Worm (Caenorhabditis elegans) whole organism, L1 larva: ENCODE measurements around the gene rpl-32.

Experiments
- C04F5.9 ChIP-seq: sonication (generic microtip); optimal IDR thresholded peaks from 2 replicates; lab custom pipeline; 2016; ENCODE audit warnings: missing genetic modification characterization, missing compliant biosample characterization
- C16A3.4 ChIP-seq: fragments of 150-350 bp; optimal IDR thresholded peaks from 2 replicates; lab custom pipeline; 2014; ENCODE audit warnings: missing biosample characterization, missing genetic modification characterization
- blmp-1 ChIP-seq: fragments of 150-350 bp; optimal IDR thresholded peaks from 2 replicates; lab custom pipeline; 2014; ENCODE audit warnings: missing biosample characterization, missing genetic modification characterization
- ceh-8 ChIP-seq: fragments of 200-800 bp; sonication (Bioruptor generic); optimal IDR thresholded peaks from 2 replicates; lab custom pipeline; 2018; ENCODE audit warnings: mild to moderate bottlenecking, missing genetic modification characterization, moderate library complexity, missing compliant biosample characterization
- ceh-88 ChIP-seq: fragments of 200-800 bp; sonication (Bioruptor generic); IDR thresholded peaks from 2 replicates; pipeline ENCODE4 v1.3.6; 2022; ENCODE audit warnings: missing genetic modification characterization, missing compliant biosample characterization
- ces-1 ChIP-seq: fragments of 150-350 bp; optimal IDR thresholded peaks from 2 replicates; lab custom pipeline; 2014; ENCODE audit warnings: missing biosample characterization, missing genetic modification reagents, missing genetic modification characterization
- efl-1 ChIP-seq, 4 experiments: fragments of 150-350 bp; optimal IDR thresholded peaks in 3 of 4; peaks in 1 of 4; 1 replicate in 1 of 4; 2 replicates in 3 of 4; lab custom pipeline; 2014; ENCODE audit warnings: missing biosample characterization in 2 of 4, missing genetic modification characterization in 2 of 4, missing genetic modification reagents in 2 of 4
- efl-3 ChIP-seq: fragments of 200-800 bp; sonication (Bioruptor generic); optimal IDR thresholded peaks from 2 replicates; lab custom pipeline; 2018; ENCODE audit warnings: mild to moderate bottlenecking, missing genetic modification characterization, missing compliant biosample characterization
- egl-13 ChIP-seq: sonication (generic microtip); optimal IDR thresholded peaks from 2 replicates; lab custom pipeline; 2016; ENCODE audit warnings: missing genotype, missing genetic modification reagents, missing genetic modification characterization, missing compliant biosample characterization
- elt-3 ChIP-seq, 6 experiments: fragments of 150-350 bp in 1 of 6; sonication (generic microtip); optimal IDR thresholded peaks; 2 replicates each; lab custom pipeline; 2017 to 2018; ENCODE audit warnings: missing biosample characterization in 6 of 6, missing genetic modification characterization in 6 of 6, inconsistent platforms in 1 of 6
- ets-5 ChIP-seq: fragments of 200-800 bp; sonication (Bioruptor generic); IDR thresholded peaks from 2 replicates; pipeline ENCODE4 v1.3.6; 2022; ENCODE audit warnings: missing genetic modification characterization, missing compliant biosample characterization
- fkh-4 ChIP-seq: sonication (generic microtip); optimal IDR thresholded peaks from 2 replicates; lab custom pipeline; 2016; ENCODE audit warnings: missing compliant biosample characterization, missing genetic modification characterization, borderline replicate concordance
- grh-1 ChIP-seq: fragments of 200-800 bp; sonication (Bioruptor generic); IDR thresholded peaks from 2 replicates; pipeline ENCODE4 v1.3.6; 2022; ENCODE audit warnings: missing genetic modification reagents, missing genetic modification characterization, missing compliant biosample characterization
- hlh-17 ChIP-seq: fragments of 200-800 bp; sonication (Bioruptor generic); optimal IDR thresholded peaks from 2 replicates; lab custom pipeline; 2018; ENCODE audit warnings: missing genetic modification characterization, mild to moderate bottlenecking, missing compliant biosample characterization, moderate library complexity, borderline replicate concordance
- isw-1 ChIP-seq: fragments of 200-800 bp; sonication (Bioruptor generic); IDR thresholded peaks from 2 replicates; pipeline ENCODE4 v1.3.6; 2022; ENCODE audit warnings: missing genetic modification characterization, missing compliant biosample characterization
- lin-14 ChIP-seq: fragments of 200-800 bp; sonication (Bioruptor generic); optimal IDR thresholded peaks from 2 replicates; lab custom pipeline; 2018; ENCODE audit warnings: mild to moderate bottlenecking, missing genetic modification characterization, moderate library complexity, missing compliant biosample characterization
- lin-39 ChIP-seq: fragments of 150-350 bp; optimal IDR thresholded peaks from 2 replicates; lab custom pipeline; 2014; ENCODE audit warnings: missing biosample characterization, missing genetic modification reagents, missing genetic modification characterization
- lsy-2 ChIP-seq, 2 experiments: fragments of 150-350 bp; optimal IDR thresholded peaks; 2 replicates each; lab custom pipeline; 2014; ENCODE audit warnings: missing biosample characterization in 2 of 2, missing genetic modification characterization in 2 of 2
- mdl-1 ChIP-seq, 2 experiments: fragments of 150-350 bp; optimal IDR thresholded peaks; 2 replicates each; lab custom pipeline; 2014 to 2017; ENCODE audit warnings: missing biosample characterization in 2 of 2, missing genetic modification characterization in 2 of 2, inconsistent platforms in 1 of 2
- mef-2 ChIP-seq: fragments of 150-350 bp; optimal IDR thresholded peaks from 2 replicates; lab custom pipeline; 2014; ENCODE audit warnings: missing biosample characterization, missing genetic modification characterization
- mep-1 ChIP-seq: fragments of 150-350 bp; optimal IDR thresholded peaks from 2 replicates; lab custom pipeline; 2014; ENCODE audit warnings: missing biosample characterization, missing genetic modification characterization
- nhr-19 ChIP-seq: fragments of 200-800 bp; sonication (Bioruptor generic); conservative IDR thresholded peaks from 2 replicates; pipeline ENCODE4 v1.3.6; 2022; ENCODE audit warnings: missing genetic modification characterization, missing compliant biosample characterization
- nhr-20 ChIP-seq: sonication (generic microtip); optimal IDR thresholded peaks from 2 replicates; lab custom pipeline; 2016; ENCODE audit warnings: mild to moderate bottlenecking, missing genetic modification characterization, missing compliant biosample characterization
- nhr-237 ChIP-seq: fragments of 150-350 bp; optimal IDR thresholded peaks from 2 replicates; lab custom pipeline; 2014; ENCODE audit warnings: missing biosample characterization, missing genetic modification characterization
- nhr-71 ChIP-seq: sonication (generic microtip); optimal IDR thresholded peaks from 2 replicates; lab custom pipeline; 2016; ENCODE audit warnings: mild to moderate bottlenecking, missing genetic modification characterization, moderate library complexity, missing compliant biosample characterization
- nhr-85 ChIP-seq: sonication (generic microtip); peaks from one replicate; lab custom pipeline; 2016; ENCODE audit warnings: missing genetic modification characterization, inconsistent platforms, missing compliant biosample characterization
- nhr-90 ChIP-seq: sonication (generic microtip); optimal IDR thresholded peaks from 2 replicates; lab custom pipeline; 2016; ENCODE audit warnings: mild to moderate bottlenecking, missing genetic modification characterization, missing compliant biosample characterization; ENCODE audit not compliant: poor library complexity
- pax-3 ChIP-seq: fragments of 200-800 bp; sonication (Bioruptor generic); optimal IDR thresholded peaks from 2 replicates; lab custom pipeline; 2018; ENCODE audit warnings: mild to moderate bottlenecking, missing genetic modification characterization, moderate library complexity, missing compliant biosample characterization
- rnt-1 ChIP-seq: sonication (generic microtip); optimal IDR thresholded peaks from 2 replicates; lab custom pipeline; 2016; ENCODE audit warnings: mild to moderate bottlenecking, missing genetic modification characterization, moderate library complexity, missing compliant biosample characterization
- snu-23 ChIP-seq: sonication (generic microtip); optimal IDR thresholded peaks from 2 replicates; lab custom pipeline; 2016; ENCODE audit warnings: missing genetic modification characterization, missing compliant biosample characterization
- unc-130 ChIP-seq: fragments of 150-350 bp; optimal IDR thresholded peaks from 2 replicates; lab custom pipeline; 2017; ENCODE audit warnings: missing biosample characterization, missing genetic modification characterization, inconsistent platforms
- unc-98 ChIP-seq: fragments of 200-800 bp; sonication (Bioruptor generic); IDR thresholded peaks from 2 replicates; pipeline ENCODE4 v1.3.6; 2022; ENCODE audit warnings: missing genetic modification characterization, missing compliant biosample characterization

rpl-32 gene

ce11 chrII:9033034-9033433 lies 23.9 kb downstream of the rpl-32 start:
- TF ChIP-seq rnt-1 (tag; lab: Kevin White, UChicago) (no peak), ceh-8 (GFP tag; lab: Kevin White, UChicago) (no peak), blmp-1 (tag; lab: Kevin White, UChicago) (peak; percentile 86), nhr-85 (peak; percentile 52), mep-1 (tag; lab: Kevin White, UChicago) (peak; percentile 2), lin-14 (GFP tag; lab: Kevin White, UChicago) (peak; percentile 37), elt-3 (tag; optimal IDR thresholded peaks at IDR 0.05; lab: Kevin White, UChicago) (peak in 1 of 6 experiments; percentile 12), pax-3 (tag; lab: Kevin White, UChicago) (no peak)

- TF ChIP-seq elt-3 (tag; optimal IDR thresholded peaks at IDR 0.05; lab: Kevin White, UChicago) = peak in 4 of 6 experiments; percentile 55 to 94 (median 69)
- TF ChIP-seq lin-39 (tag; lab: Kevin White, UChicago) = no peak
- peak; percentile 91 for TF ChIP-seq nhr-85
- peak in 1 of 2 experiments; percentile 31 for TF ChIP-seq lsy-2 (tag; optimal IDR thresholded peaks at IDR 0.05; lab: Kevin White, UChicago)
- TF ChIP-seq nhr-20 (tag; lab: Kevin White, UChicago) = peak; percentile 63
- TF ChIP-seq ceh-88 (GFP tag; lab: Robert Waterston, UW) = no peak
- no peak for TF ChIP-seq ces-1 (GFP tag; lab: Kevin White, UChicago)
- no peak for TF ChIP-seq nhr-237 (tag; lab: Kevin White, UChicago)
- peak in 1 of 2 experiments; percentile 15 for TF ChIP-seq mdl-1 (tag; optimal IDR thresholded peaks at IDR 0.05; lab: Kevin White, UChicago)
- TF ChIP-seq nhr-71 (tag; lab: Kevin White, UChicago) = peak; percentile 61
- TF ChIP-seq lin-14 (GFP tag; lab: Kevin White, UChicago) = peak; percentile 65
- TF ChIP-seq C16A3.4 (tag; lab: Kevin White, UChicago) = no peak
- no peak for TF ChIP-seq efl-3
- no peak for TF ChIP-seq hlh-17 (GFP tag; lab: Kevin White, UChicago)
- peak; percentile 45 for TF ChIP-seq grh-1
- TF ChIP-seq efl-1 (optimal IDR thresholded peaks at IDR 0.05; lab: Kevin White, UChicago) = no peak
- TF ChIP-seq efl-1 (GFP tag; optimal IDR thresholded peaks at IDR 0.05 in 1 of 2; lab: Kevin White, UChicago) = no peak
- peak; percentile 56 for TF ChIP-seq snu-23
- TF ChIP-seq unc-130 (tag; lab: Kevin White, UChicago) = peak; percentile 18
- no peak for TF ChIP-seq isw-1 (GFP tag; lab: Robert Waterston, UW)
- no peak for TF ChIP-seq fkh-4 (tag; lab: Kevin White, UChicago)
- TF ChIP-seq nhr-90 (tag; lab: Kevin White, UChicago) = peak; percentile 41
- TF ChIP-seq blmp-1 (tag; lab: Kevin White, UChicago) = peak; percentile 93
Measured at ce11 chrII:9031891-9032290, 25.0 kb downstream of the rpl-32 start.

ce11 chrII:9029218-9029672 lies 27.6 kb downstream of the rpl-32 start, which contains the start of gene F37B12.1:
Gene F37B12.1, minus strand, starts transcription at chrII:9029268.
- peak; percentile 7 for TF ChIP-seq blmp-1 (tag; lab: Kevin White, UChicago)
- peak in 1 of 6 experiments; percentile 14 for TF ChIP-seq elt-3 (tag; optimal IDR thresholded peaks at IDR 0.05; lab: Kevin White, UChicago)
- TF ChIP-seq C04F5.9 (tag; lab: Kevin White, UChicago) = no peak

- TF ChIP-seq nhr-85 = peak; percentile 85
- no peak for TF ChIP-seq ets-5 (GFP tag; lab: Robert Waterston, UW)
- TF ChIP-seq nhr-71 (tag; lab: Kevin White, UChicago) = peak; percentile 34
- TF ChIP-seq elt-3 (tag; optimal IDR thresholded peaks at IDR 0.05; lab: Kevin White, UChicago) = peak; percentile 22 to 98 (median 56)
- TF ChIP-seq nhr-19 (GFP tag; lab: Robert Waterston, UW) = 0 out of 2 replicates have a peak, but pooled peaks have one; percentile 32
- TF ChIP-seq mef-2 (tag; lab: Kevin White, UChicago) = no peak
- TF ChIP-seq nhr-20 (tag; lab: Kevin White, UChicago) = peak; percentile 36
- peak; percentile 79 for TF ChIP-seq blmp-1 (tag; lab: Kevin White, UChicago)
- peak; percentile 11 for TF ChIP-seq snu-23
- no peak for TF ChIP-seq unc-130 (tag; lab: Kevin White, UChicago)
- TF ChIP-seq lin-14 (GFP tag; lab: Kevin White, UChicago) = peak; percentile 42
Measured at ce11 chrII:9028096-9028495, 28.8 kb downstream of the rpl-32 start.

- TF ChIP-seq blmp-1 (tag; lab: Kevin White, UChicago) (peak; percentile 11), nhr-85 (peak; percentile 82), fkh-4 (tag; lab: Kevin White, UChicago) (no peak), unc-98 (GFP tag; lab: Robert Waterston, UW) (no peak), egl-13 (no peak), rnt-1 (tag; lab: Kevin White, UChicago) (peak; percentile 20), lin-14 (GFP tag; lab: Kevin White, UChicago) (peak; percentile 21)
Measured at ce11 chrII:9026348-9026747, 30.5 kb downstream of the rpl-32 start.
